Fruit fly (Drosophila melanogaster) whole organism, embryonic: ENCODE measurements around the gene CG17768.

ENCODE experiments used
- B-H1 ChIP-seq: fragments of 200-800 bp; sonication (Bioruptor generic); IDR thresholded peaks from 3 replicates; pipeline ENCODE4 v1.3.6; 2022; ENCODE audit warnings: missing biosample characterization, missing genetic modification characterization
- Bdp1 ChIP-seq: fragments of 200-800 bp; sonication (Bioruptor generic); optimal IDR thresholded peaks from 3 replicates; lab custom pipeline; 2016; ENCODE audit warnings: missing biosample characterization, missing genetic modification characterization
- Bteb2 ChIP-seq: fragments of 200-800 bp; sonication (Bioruptor generic); optimal IDR thresholded peaks from 2 replicates; lab custom pipeline; 2016; ENCODE audit warnings: missing biosample characterization, missing genetic modification characterization
- CG1024 ChIP-seq: fragments of 200-800 bp; sonication (Bioruptor generic); IDR thresholded peaks from 2 replicates; pipeline ENCODE4 v1.3.6; 2022; ENCODE audit warnings: missing biosample characterization, missing genetic modification characterization
- CG12071 ChIP-seq: fragments of 200-800 bp; sonication (Bioruptor generic); optimal IDR thresholded peaks from 3 replicates; lab custom pipeline; 2018; ENCODE audit warnings: missing biosample characterization, mild to moderate bottlenecking, missing genetic modification characterization
- CG12391 ChIP-seq: fragments of 200-800 bp; sonication (Bioruptor generic); optimal IDR thresholded peaks from 3 replicates; lab custom pipeline; 2018; ENCODE audit warnings: missing biosample characterization, mild to moderate bottlenecking, missing genetic modification characterization, moderate library complexity
- CG13775 ChIP-seq: fragments of 200-800 bp; sonication (Bioruptor generic); optimal IDR thresholded peaks from 3 replicates; lab custom pipeline; 2017; ENCODE audit warnings: missing biosample characterization, mild to moderate bottlenecking, missing genetic modification characterization
- CG14014 ChIP-seq: fragments of 200-800 bp; sonication (Bioruptor generic); IDR thresholded peaks from 2 replicates; pipeline ENCODE4 v1.3.6; 2022; ENCODE audit warnings: missing biosample characterization, missing genetic modification characterization
- CG1603 ChIP-seq: fragments of 200-800 bp; sonication (Bioruptor generic); optimal IDR thresholded peaks from 2 replicates; lab custom pipeline; 2019; ENCODE audit warnings: missing biosample characterization, mild to moderate bottlenecking, missing genetic modification characterization, moderate library complexity
- CG1647 ChIP-seq: fragments of 200-800 bp; sonication (Bioruptor generic); optimal IDR thresholded peaks from 3 replicates; lab custom pipeline; 2016; ENCODE audit warnings: missing biosample characterization, missing genetic modification characterization
- CG1832 ChIP-seq: fragments of 200-800 bp; sonication (Bioruptor generic); optimal IDR thresholded peaks from 2 replicates; lab custom pipeline; 2017; ENCODE audit warnings: missing biosample characterization, mild to moderate bottlenecking, missing genetic modification characterization, inconsistent platforms
- CG3065 ChIP-seq: fragments of 200-800 bp; sonication (Bioruptor generic); optimal IDR thresholded peaks from 2 replicates; lab custom pipeline; 2016; ENCODE audit warnings: missing biosample characterization, missing genetic modification characterization
- CG31224 ChIP-seq: fragments of 200-800 bp; sonication (Bioruptor generic); IDR thresholded peaks from 2 replicates; pipeline ENCODE4 v1.3.6; 2022; ENCODE audit warnings: missing biosample characterization, missing genetic modification characterization
- CG3281 ChIP-seq: fragments of 200-800 bp; sonication (Bioruptor generic); optimal IDR thresholded peaks from 3 replicates; lab custom pipeline; 2017; ENCODE audit warnings: missing biosample characterization, mild to moderate bottlenecking, missing genetic modification characterization
- CG33213 ChIP-seq: fragments of 200-800 bp; sonication (Bioruptor generic); optimal IDR thresholded peaks from 3 replicates; lab custom pipeline; 2016; ENCODE audit warnings: missing biosample characterization, missing genetic modification characterization
- CG3838 ChIP-seq: fragments of 200-800 bp; sonication (Bioruptor generic); optimal IDR thresholded peaks from 3 replicates; lab custom pipeline; 2016; ENCODE audit warnings: missing biosample characterization, missing genetic modification characterization
- CG3847 ChIP-seq: fragments of 200-800 bp; sonication (Bioruptor generic); IDR thresholded peaks from 2 replicates; pipeline ENCODE4 v1.3.6; 2022; ENCODE audit warnings: missing biosample characterization, missing genetic modification characterization
- CG4282 ChIP-seq: fragments of 200-800 bp; sonication (Bioruptor generic); optimal IDR thresholded peaks from 2 replicates; lab custom pipeline; 2016; ENCODE audit warnings: missing biosample characterization, missing genetic modification characterization
- CG4328 ChIP-seq: fragments of 200-800 bp; sonication (Bioruptor generic); optimal IDR thresholded peaks from 3 replicates; lab custom pipeline; 2017; ENCODE audit warnings: missing biosample characterization, missing genetic modification reagents, missing genetic modification characterization
- CG5245 ChIP-seq: fragments of 200-800 bp; sonication (Bioruptor generic); optimal IDR thresholded peaks from 3 replicates; lab custom pipeline; 2016; ENCODE audit warnings: missing biosample characterization, missing genetic modification characterization
- CG6791 ChIP-seq: fragments of 200-800 bp; sonication (Bioruptor generic); IDR thresholded peaks from 3 replicates; pipeline ENCODE4 v1.3.6; 2022; ENCODE audit warnings: missing biosample characterization, missing genetic modification characterization; ENCODE audit not compliant: partially characterized antibody
- CG7357 ChIP-seq: fragments of 200-800 bp; sonication (Bioruptor generic); IDR thresholded peaks from 3 replicates; pipeline ENCODE4 v1.3.6; 2022; ENCODE audit warnings: missing biosample characterization, missing genetic modification characterization
- CG7745 ChIP-seq: fragments of 200-800 bp; sonication (Bioruptor generic); optimal IDR thresholded peaks from 2 replicates; lab custom pipeline; 2018; ENCODE audit warnings: missing biosample characterization, mild to moderate bottlenecking, missing genetic modification characterization, moderate library complexity
- CG8281 ChIP-seq: fragments of 200-800 bp; sonication (Bioruptor generic); optimal IDR thresholded peaks from 2 replicates; lab custom pipeline; 2018; ENCODE audit warnings: missing biosample characterization, mild to moderate bottlenecking, missing genetic modification characterization, moderate library complexity
- Doc3 ChIP-seq: fragments of 200-800 bp; sonication (Bioruptor generic); IDR thresholded peaks from 3 replicates; pipeline ENCODE4 v1.3.6; 2022; ENCODE audit warnings: missing biosample characterization, missing genetic modification characterization; ENCODE audit not compliant: partially characterized antibody
- HLH54F ChIP-seq: fragments of 200-800 bp; sonication (Bioruptor generic); optimal IDR thresholded peaks from 3 replicates; lab custom pipeline; 2016; ENCODE audit warnings: missing biosample characterization, missing genetic modification characterization
- Hey ChIP-seq: fragments of 200-800 bp; sonication (Bioruptor generic); optimal IDR thresholded peaks from 3 replicates; lab custom pipeline; 2018; ENCODE audit warnings: missing biosample characterization, mild to moderate bottlenecking, missing genetic modification characterization
- Hsf ChIP-seq: fragments of 200-800 bp; sonication (Bioruptor generic); optimal IDR thresholded peaks from 3 replicates; lab custom pipeline; 2016; ENCODE audit warnings: missing biosample characterization, missing genetic modification characterization
- Lhr ChIP-seq: fragments of 200-800 bp; sonication (Bioruptor generic); optimal IDR thresholded peaks from 3 replicates; lab custom pipeline; 2017; ENCODE audit warnings: mild to moderate bottlenecking, missing biosample characterization, missing genetic modification reagents, missing genetic modification characterization
- MBD-R2 ChIP-seq: fragments of 200-800 bp; sonication (Bioruptor generic); IDR thresholded peaks from 2 replicates; pipeline ENCODE4 v1.3.6; 2022; ENCODE audit warnings: missing biosample characterization, missing genetic modification characterization
- NC2β ChIP-seq: fragments of 200-800 bp; sonication (Bioruptor generic); optimal IDR thresholded peaks from 2 replicates; lab custom pipeline; 2016; ENCODE audit warnings: missing biosample characterization, missing genetic modification characterization
- NFAT ChIP-seq: fragments of 200-800 bp; sonication (Bioruptor generic); IDR thresholded peaks from 2 replicates; pipeline ENCODE4 v1.3.6; 2022; ENCODE audit warnings: missing biosample characterization, missing genetic modification characterization
- Sox100B ChIP-seq: fragments of 200-800 bp; sonication (Bioruptor generic); optimal IDR thresholded peaks from 3 replicates; lab custom pipeline; 2018; ENCODE audit warnings: missing biosample characterization, mild to moderate bottlenecking, missing genetic modification characterization
- Trl ChIP-seq, 3 experiments: fragments of >200 bp in 2 of 3; fragments of 200-800 bp in 1 of 3; sonication (Bioruptor generic) in 1 of 3; optimal IDR thresholded peaks; 2 replicates in 1 of 3; 3 replicates in 2 of 3; lab custom pipeline; 2016 to 2017; ENCODE audit warnings: missing biosample characterization in 1 of 3, missing genetic modification characterization in 1 of 3
- al ChIP-seq: fragments of 200-800 bp; sonication (Bioruptor generic); IDR thresholded peaks from 2 replicates; pipeline ENCODE4 v1.3.6; 2022; ENCODE audit warnings: missing biosample characterization, missing genetic modification characterization
- aop ChIP-seq: fragments of 200-800 bp; sonication (Bioruptor generic); IDR thresholded peaks from 2 replicates; pipeline ENCODE4 v1.3.6; 2022; ENCODE audit warnings: missing biosample characterization, missing genetic modification characterization
- ap ChIP-seq: fragments of 200-800 bp; sonication (Bioruptor generic); IDR thresholded peaks from 2 replicates; pipeline ENCODE4 v1.3.6; 2022; ENCODE audit warnings: missing biosample characterization, missing genetic modification characterization
- bowl ChIP-seq: fragments of 200-800 bp; sonication (Bioruptor generic); IDR thresholded peaks from 2 replicates; pipeline ENCODE4 v1.3.6; 2022; ENCODE audit warnings: missing biosample characterization, missing genetic modification characterization
- crc ChIP-seq: fragments of 200-800 bp; sonication (Bioruptor generic); optimal IDR thresholded peaks from 2 replicates; lab custom pipeline; 2016; ENCODE audit warnings: missing biosample characterization, missing genetic modification characterization
- ewg ChIP-seq: fragments of 200-800 bp; sonication (Bioruptor generic); optimal IDR thresholded peaks from 3 replicates; lab custom pipeline; 2017; ENCODE audit warnings: mild to moderate bottlenecking, missing biosample characterization, missing genetic modification reagents, missing genetic modification characterization
- eyg ChIP-seq: fragments of 200-800 bp; sonication (Bioruptor generic); optimal IDR thresholded peaks from 3 replicates; lab custom pipeline; 2016; ENCODE audit warnings: missing biosample characterization, missing genetic modification characterization
- ftz-f1 ChIP-seq: fragments of 200-800 bp; sonication (Bioruptor generic); optimal IDR thresholded peaks from 2 replicates; lab custom pipeline; 2016; ENCODE audit warnings: missing biosample characterization, missing genetic modification characterization
- gfzf ChIP-seq: fragments of 200-800 bp; sonication (Bioruptor generic); optimal IDR thresholded peaks from 2 replicates; lab custom pipeline; 2016; ENCODE audit warnings: missing biosample characterization, mild to moderate bottlenecking, missing genetic modification characterization, moderate library complexity
- ham ChIP-seq: fragments of 200-800 bp; sonication (Bioruptor generic); IDR thresholded peaks from 2 replicates; pipeline ENCODE4 v1.3.6; 2022; ENCODE audit warnings: missing biosample characterization, missing genetic modification characterization
- hbn ChIP-seq: fragments of 200-800 bp; sonication (Bioruptor generic); IDR thresholded peaks from 2 replicates; pipeline ENCODE4 v1.3.6; 2022; ENCODE audit warnings: missing biosample characterization, missing genetic modification characterization; ENCODE audit not compliant: partially characterized antibody
- lilli ChIP-seq: fragments of 200-800 bp; sonication (Bioruptor generic); optimal IDR thresholded peaks from 3 replicates; lab custom pipeline; 2016; ENCODE audit warnings: missing biosample characterization, missing genetic modification characterization
- pho ChIP-seq: fragments of 200-800 bp; sonication (Bioruptor generic); optimal IDR thresholded peaks from 2 replicates; lab custom pipeline; 2016; ENCODE audit warnings: missing biosample characterization, missing genetic modification characterization
- schlank ChIP-seq: fragments of 200-800 bp; sonication (Bioruptor generic); optimal IDR thresholded peaks from 2 replicates; lab custom pipeline; 2018; ENCODE audit warnings: missing biosample characterization, mild to moderate bottlenecking, missing genetic modification characterization
- sens ChIP-seq: fragments of 200-800 bp; sonication (Bioruptor generic); peaks from one replicate; lab custom pipeline; 2016; ENCODE audit warnings: missing biosample characterization, missing genetic modification characterization
- sug ChIP-seq: fragments of 200-800 bp; optimal IDR thresholded peaks from 2 replicates; lab custom pipeline; 2019; ENCODE audit warnings: missing biosample characterization, mild to moderate bottlenecking, missing genetic modification characterization, moderate library complexity
- tin ChIP-seq: fragments of 200-800 bp; sonication (Bioruptor generic); optimal IDR thresholded peaks from 3 replicates; lab custom pipeline; 2016; ENCODE audit warnings: missing biosample characterization, missing genetic modification characterization
- tio ChIP-seq: fragments of 200-800 bp; sonication (Bioruptor generic); optimal IDR thresholded peaks from 2 replicates; lab custom pipeline; 2017; ENCODE audit warnings: missing biosample characterization, missing genetic modification characterization, inconsistent platforms

The CG17768 gene

dm6 chr2L:10437317-10437716 lies 32.3 kb upstream of the CG17768 start, which contains the start of gene STUB1 (continued):
- no peak for TF ChIP-seq CG31224 (GFP tag; lab: Robert Waterston, UW)
- TF ChIP-seq CG3065 (GFP tag; lab: Kevin White, UChicago) = no peak
- no peak for TF ChIP-seq aop
- no peak for TF ChIP-seq CG1832 (GFP tag; lab: Kevin White, UChicago)
- TF ChIP-seq hbn (GFP tag; lab: Robert Waterston, UW) = peak; percentile 97
- TF ChIP-seq lilli = peak; percentile 31
- no peak for TF ChIP-seq Hey (tag; lab: Kevin White, UChicago)
- TF ChIP-seq crc (GFP tag; lab: Kevin White, UChicago) = no peak
- no peak for TF ChIP-seq CG5245
- peak; percentile 91 for TF ChIP-seq MBD-R2
- TF ChIP-seq NC2β (GFP tag; lab: Kevin White, UChicago) = no peak
- no peak for TF ChIP-seq tin (GFP tag; lab: Kevin White, UChicago)
- peak; percentile 13 for TF ChIP-seq HLH54F (GFP tag; lab: Kevin White, UChicago)
- TF ChIP-seq CG4282 = no peak
- no peak for TF ChIP-seq pho
- TF ChIP-seq Lhr (GFP tag; lab: Kevin White, UChicago) = no peak
- no peak for TF ChIP-seq CG8281 (tag; lab: Kevin White, UChicago)
- peak; percentile 57 for TF ChIP-seq CG3847 (GFP tag; lab: Robert Waterston, UW)
- no peak for TF ChIP-seq CG7745 (tag; lab: Kevin White, UChicago)
- peak; percentile 2 for TF ChIP-seq ewg (GFP tag; lab: Kevin White, UChicago)
- no peak for TF ChIP-seq ap (GFP tag; lab: Robert Waterston, UW)
- TF ChIP-seq Bdp1 = no peak
- TF ChIP-seq CG12391 = no peak
- TF ChIP-seq NFAT (GFP tag; lab: Robert Waterston, UW) = no peak; the same call in 1 of the 2 replicates
- peak; percentile 97 for TF ChIP-seq Doc3 (GFP tag; lab: Robert Waterston, UW)
- 0 out of 2 replicates have a peak, but pooled peaks have one; percentile 14 for TF ChIP-seq CG14014 (GFP tag; lab: Robert Waterston, UW)
- no peak for TF ChIP-seq CG12071 (GFP tag; lab: Kevin White, UChicago)
- TF ChIP-seq CG4328 = no peak
- no peak for TF ChIP-seq Sox100B
- TF ChIP-seq Hsf = no peak
- no peak for TF ChIP-seq sens (GFP tag; lab: Kevin White, UChicago)
- TF ChIP-seq sug (tag; lab: Kevin White, UChicago) = peak; percentile 35
- TF ChIP-seq CG1603 = peak; percentile 88
- peak; percentile 3 for TF ChIP-seq gfzf
- no peak for TF ChIP-seq B-H1 (GFP tag; lab: Robert Waterston, UW)
- TF ChIP-seq al = no peak
- TF ChIP-seq CG1024 (GFP tag; lab: Robert Waterston, UW) = no peak
- no peak for TF ChIP-seq CG3838
- TF ChIP-seq ftz-f1 (GFP tag; lab: Kevin White, UChicago) = no peak
- no peak for TF ChIP-seq ham (GFP tag; lab: Robert Waterston, UW)
- TF ChIP-seq bowl (GFP tag; lab: Robert Waterston, UW) = no peak
- no peak for TF ChIP-seq CG33213
- TF ChIP-seq tio = no peak
- peak; percentile 2 for TF ChIP-seq Bteb2 (GFP tag; lab: Kevin White, UChicago)
- TF ChIP-seq CG1647 (GFP tag; lab: Kevin White, UChicago) = no peak
- TF ChIP-seq schlank (tag; lab: Kevin White, UChicago) = no peak
- no peak for TF ChIP-seq eyg (GFP tag; lab: Kevin White, UChicago)
- no peak for TF ChIP-seq CG3281 (GFP tag; lab: Kevin White, UChicago)
- TF ChIP-seq CG13775 (GFP tag; lab: Kevin White, UChicago) = no peak
- peak; percentile 99 for TF ChIP-seq CG6791
- no peak for TF ChIP-seq Trl (optimal IDR thresholded peaks at IDR 0.05; lab: Kevin White, UChicago)
- no peak for TF ChIP-seq Trl (GFP tag; optimal IDR thresholded peaks at IDR 0.05; lab: Kevin White, UChicago)
- TF ChIP-seq CG7357 (GFP tag; lab: Robert Waterston, UW) = no peak
